Worm (Caenorhabditis elegans) whole organism, L1 larva: Measurements from ENCODE around the gene F48E8.4.

ENCODE experiments used
- C04F5.9 ChIP-seq: sonication (generic microtip); optimal IDR thresholded peaks from 2 replicates; lab custom pipeline; 2016; ENCODE audit warnings: missing genetic modification characterization, missing compliant biosample characterization
- Y116A8C.19 ChIP-seq: sonication (generic microtip); optimal IDR thresholded peaks from 2 replicates; lab custom pipeline; 2016; ENCODE audit warnings: missing compliant biosample characterization, missing genetic modification characterization, borderline replicate concordance
- alr-1 ChIP-seq: fragments of 200-800 bp; sonication (Bioruptor generic); optimal IDR thresholded peaks from 2 replicates; lab custom pipeline; 2018; ENCODE audit warnings: borderline replicate concordance, mild to moderate bottlenecking, missing genetic modification characterization, missing compliant biosample characterization
- aly-2 ChIP-seq: fragments of 150-350 bp; optimal IDR thresholded peaks from 2 replicates; lab custom pipeline; 2014; ENCODE audit warnings: missing biosample characterization, missing genetic modification characterization
- blmp-1 ChIP-seq: fragments of 150-350 bp; optimal IDR thresholded peaks from 2 replicates; lab custom pipeline; 2014; ENCODE audit warnings: missing biosample characterization, missing genetic modification characterization
- ceh-8 ChIP-seq: fragments of 200-800 bp; sonication (Bioruptor generic); optimal IDR thresholded peaks from 2 replicates; lab custom pipeline; 2018; ENCODE audit warnings: mild to moderate bottlenecking, missing genetic modification characterization, moderate library complexity, missing compliant biosample characterization
- ceh-82 ChIP-seq, 3 experiments: fragments of 150-350 bp in 1 of 3; sonication (generic microtip) in 2 of 3; optimal IDR thresholded peaks; 2 replicates each; lab custom pipeline; 2014 to 2017; ENCODE audit warnings: missing biosample characterization in 3 of 3, missing genetic modification characterization in 3 of 3
- ceh-88 ChIP-seq: fragments of 200-800 bp; sonication (Bioruptor generic); IDR thresholded peaks from 2 replicates; pipeline ENCODE4 v1.3.6; 2022; ENCODE audit warnings: missing genetic modification characterization, missing compliant biosample characterization
- ceh-90 ChIP-seq: sonication (generic microtip); optimal IDR thresholded peaks from 2 replicates; lab custom pipeline; 2016; ENCODE audit warnings: missing genetic modification characterization, missing compliant biosample characterization
- dpl-1 ChIP-seq, 3 experiments: fragments of 150-350 bp in 2 of 3; sonication (generic microtip) in 1 of 3; optimal IDR thresholded peaks; 2 replicates each; lab custom pipeline; 2014 to 2017; ENCODE audit warnings: missing biosample characterization in 3 of 3, missing genetic modification characterization in 3 of 3, missing genetic modification reagents in 3 of 3
- efl-3 ChIP-seq: fragments of 200-800 bp; sonication (Bioruptor generic); optimal IDR thresholded peaks from 2 replicates; lab custom pipeline; 2018; ENCODE audit warnings: mild to moderate bottlenecking, missing genetic modification characterization, missing compliant biosample characterization
- ets-5 ChIP-seq: fragments of 200-800 bp; sonication (Bioruptor generic); IDR thresholded peaks from 2 replicates; pipeline ENCODE4 v1.3.6; 2022; ENCODE audit warnings: missing genetic modification characterization, missing compliant biosample characterization
- grh-1 ChIP-seq: fragments of 200-800 bp; sonication (Bioruptor generic); IDR thresholded peaks from 2 replicates; pipeline ENCODE4 v1.3.6; 2022; ENCODE audit warnings: missing genetic modification reagents, missing genetic modification characterization, missing compliant biosample characterization
- hpl-2 ChIP-seq: fragments of 150-350 bp; optimal IDR thresholded peaks from 2 replicates; lab custom pipeline; 2014; ENCODE audit warnings: missing biosample characterization, missing genetic modification reagents, missing genetic modification characterization
- irx-1 ChIP-seq: sonication (generic microtip); optimal IDR thresholded peaks from 2 replicates; lab custom pipeline; 2016; ENCODE audit warnings: missing genetic modification characterization, missing compliant biosample characterization
- isw-1 ChIP-seq: fragments of 200-800 bp; sonication (Bioruptor generic); IDR thresholded peaks from 2 replicates; pipeline ENCODE4 v1.3.6; 2022; ENCODE audit warnings: missing genetic modification characterization, missing compliant biosample characterization
- lin-14 ChIP-seq: fragments of 200-800 bp; sonication (Bioruptor generic); optimal IDR thresholded peaks from 2 replicates; lab custom pipeline; 2018; ENCODE audit warnings: mild to moderate bottlenecking, missing genetic modification characterization, moderate library complexity, missing compliant biosample characterization
- lin-15B ChIP-seq: fragments of 150-350 bp; sonication (generic microtip); optimal IDR thresholded peaks from 3 replicates; lab custom pipeline; 2014; ENCODE audit warnings: missing biosample characterization, missing genetic modification characterization
- lin-35 ChIP-seq, 2 experiments: fragments of 150-350 bp; optimal IDR thresholded peaks; 2 replicates each; lab custom pipeline; 2014; ENCODE audit warnings: missing biosample characterization in 2 of 2, missing genetic modification characterization in 2 of 2, missing genetic modification reagents in 2 of 2
- lir-3 ChIP-seq: sonication (generic microtip); optimal IDR thresholded peaks from 2 replicates; lab custom pipeline; 2016; ENCODE audit warnings: mild to moderate bottlenecking, missing genetic modification characterization, moderate library complexity, missing compliant biosample characterization; ENCODE audit not compliant: poor library complexity
- lsy-2 ChIP-seq, 2 experiments: fragments of 150-350 bp; optimal IDR thresholded peaks; 2 replicates each; lab custom pipeline; 2014; ENCODE audit warnings: missing biosample characterization in 2 of 2, missing genetic modification characterization in 2 of 2
- mab-9 ChIP-seq: fragments of 200-800 bp; sonication (Bioruptor generic); IDR thresholded peaks from 2 replicates; pipeline ENCODE4 v1.3.6; 2022; ENCODE audit warnings: missing genetic modification reagents, missing genetic modification characterization, missing compliant biosample characterization
- mep-1 ChIP-seq: fragments of 150-350 bp; optimal IDR thresholded peaks from 2 replicates; lab custom pipeline; 2014; ENCODE audit warnings: missing biosample characterization, missing genetic modification characterization
- nhr-12 ChIP-seq: sonication (generic microtip); optimal IDR thresholded peaks from 2 replicates; lab custom pipeline; 2017; ENCODE audit warnings: missing biosample characterization, missing genetic modification characterization
- nhr-19 ChIP-seq: fragments of 200-800 bp; sonication (Bioruptor generic); conservative IDR thresholded peaks from 2 replicates; pipeline ENCODE4 v1.3.6; 2022; ENCODE audit warnings: missing genetic modification characterization, missing compliant biosample characterization
- nhr-20 ChIP-seq: sonication (generic microtip); optimal IDR thresholded peaks from 2 replicates; lab custom pipeline; 2016; ENCODE audit warnings: mild to moderate bottlenecking, missing genetic modification characterization, missing compliant biosample characterization
- nhr-237 ChIP-seq: fragments of 150-350 bp; optimal IDR thresholded peaks from 2 replicates; lab custom pipeline; 2014; ENCODE audit warnings: missing biosample characterization, missing genetic modification characterization
- nhr-47 ChIP-seq: sonication (generic microtip); optimal IDR thresholded peaks from 2 replicates; lab custom pipeline; 2016; ENCODE audit warnings: mild to moderate bottlenecking, missing genetic modification characterization, moderate library complexity, missing compliant biosample characterization
- nhr-71 ChIP-seq: sonication (generic microtip); optimal IDR thresholded peaks from 2 replicates; lab custom pipeline; 2016; ENCODE audit warnings: mild to moderate bottlenecking, missing genetic modification characterization, moderate library complexity, missing compliant biosample characterization
- nhr-76 ChIP-seq: sonication (generic microtip); optimal IDR thresholded peaks from 2 replicates; lab custom pipeline; 2017; ENCODE audit warnings: missing biosample characterization, missing genetic modification characterization
- nhr-77 ChIP-seq: fragments of 150-350 bp; optimal IDR thresholded peaks from 2 replicates; lab custom pipeline; 2014; ENCODE audit warnings: missing biosample characterization, missing genetic modification characterization
- nhr-84 ChIP-seq: sonication (generic microtip); optimal IDR thresholded peaks from 2 replicates; lab custom pipeline; 2017; ENCODE audit warnings: missing biosample characterization, missing genetic modification characterization
- nhr-85 ChIP-seq: sonication (generic microtip); peaks from one replicate; lab custom pipeline; 2016; ENCODE audit warnings: missing genetic modification characterization, inconsistent platforms, missing compliant biosample characterization
- pax-3 ChIP-seq: fragments of 200-800 bp; sonication (Bioruptor generic); optimal IDR thresholded peaks from 2 replicates; lab custom pipeline; 2018; ENCODE audit warnings: mild to moderate bottlenecking, missing genetic modification characterization, moderate library complexity, missing compliant biosample characterization
- pqm-1 ChIP-seq: sonication (generic microtip); optimal IDR thresholded peaks from 3 replicates; lab custom pipeline; 2017; ENCODE audit warnings: missing biosample characterization, missing genetic modification characterization
- rnt-1 ChIP-seq: sonication (generic microtip); optimal IDR thresholded peaks from 2 replicates; lab custom pipeline; 2016; ENCODE audit warnings: mild to moderate bottlenecking, missing genetic modification characterization, moderate library complexity, missing compliant biosample characterization
- snu-23 ChIP-seq: sonication (generic microtip); optimal IDR thresholded peaks from 2 replicates; lab custom pipeline; 2016; ENCODE audit warnings: missing genetic modification characterization, missing compliant biosample characterization
- sox-4 ChIP-seq: sonication (generic microtip); optimal IDR thresholded peaks from 2 replicates; lab custom pipeline; 2016; ENCODE audit warnings: missing genetic modification characterization, missing compliant biosample characterization
- swsn-7 ChIP-seq: sonication (generic microtip); optimal IDR thresholded peaks from 2 replicates; lab custom pipeline; 2016; ENCODE audit warnings: missing genetic modification characterization, missing compliant biosample characterization
- tbx-2 ChIP-seq: sonication (generic microtip); optimal IDR thresholded peaks from 2 replicates; lab custom pipeline; 2016; ENCODE audit warnings: missing genetic modification characterization, missing compliant biosample characterization
- unc-130 ChIP-seq: fragments of 150-350 bp; optimal IDR thresholded peaks from 2 replicates; lab custom pipeline; 2017; ENCODE audit warnings: missing biosample characterization, missing genetic modification characterization, inconsistent platforms
- unc-30 ChIP-seq: sonication (generic microtip); optimal IDR thresholded peaks from 2 replicates; lab custom pipeline; 2017; ENCODE audit warnings: missing biosample characterization, missing genetic modification characterization
- unc-62 ChIP-seq: fragments of 150-350 bp; optimal IDR thresholded peaks from 2 replicates; lab custom pipeline; 2014; ENCODE audit warnings: missing biosample characterization, missing genetic modification reagents, missing genetic modification characterization
- unc-86 ChIP-seq: sonication (generic microtip); optimal IDR thresholded peaks from 2 replicates; lab custom pipeline; 2016; ENCODE audit warnings: missing genetic modification characterization, missing compliant biosample characterization
- unc-98 ChIP-seq: fragments of 200-800 bp; sonication (Bioruptor generic); IDR thresholded peaks from 2 replicates; pipeline ENCODE4 v1.3.6; 2022; ENCODE audit warnings: missing genetic modification characterization, missing compliant biosample characterization
- vab-15 ChIP-seq: sonication (generic microtip); optimal IDR thresholded peaks from 2 replicates; lab custom pipeline; 2017; ENCODE audit warnings: missing genotype, mild to moderate bottlenecking, missing genetic modification characterization, missing compliant biosample characterization
- zag-1 ChIP-seq: fragments of 150-350 bp; optimal IDR thresholded peaks from 2 replicates; lab custom pipeline; 2014; ENCODE audit warnings: missing biosample characterization, missing genetic modification characterization
- ztf-11 ChIP-seq, 2 experiments: sonication (generic microtip); optimal IDR thresholded peaks; 2 replicates each; lab custom pipeline; 2016 to 2017; ENCODE audit warnings: missing genetic modification characterization in 2 of 2, missing biosample characterization in 1 of 2, missing compliant biosample characterization in 1 of 2
- ztf-4 ChIP-seq: fragments of 150-350 bp; optimal IDR thresholded peaks from 2 replicates; lab custom pipeline; 2014; ENCODE audit warnings: missing biosample characterization, missing genetic modification characterization

F48E8.4 gene

DNA sequence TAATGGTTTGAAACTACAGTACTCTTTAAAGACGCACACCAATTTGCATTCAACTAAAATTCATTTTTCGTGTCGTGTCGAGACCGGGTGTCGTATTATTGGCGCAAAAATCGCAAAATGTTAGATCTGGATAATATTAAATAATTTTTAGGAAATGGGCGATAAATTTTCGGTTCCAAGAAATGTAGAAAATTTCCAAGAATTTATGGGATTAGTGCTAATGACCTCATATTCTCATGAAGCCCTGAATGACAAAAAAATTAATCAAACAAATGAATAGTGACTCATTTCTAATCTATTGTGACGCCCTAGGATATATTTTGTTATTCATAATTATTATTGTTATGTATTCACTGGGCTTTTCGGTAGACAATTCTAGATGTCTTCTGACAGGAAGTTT is 47.3 kb downstream of the F48E8.4 start (continued):
- TF ChIP-seq hpl-2 (GFP tag; lab: Kevin White, UChicago) (no peak), blmp-1 (tag; lab: Kevin White, UChicago) (no peak), pqm-1 (tag; lab: Kevin White, UChicago) (no peak), tbx-2 (tag; lab: Kevin White, UChicago) (no peak), lin-35 (GFP tag; optimal IDR thresholded peaks at IDR 0.05; lab: Kevin White, UChicago) (no peak), ets-5 (GFP tag; lab: Robert Waterston, UW) (no peak), mab-9 (no peak), ceh-90 (tag; lab: Kevin White, UChicago) (no peak), unc-130 (tag; lab: Kevin White, UChicago) (no peak), rnt-1 (tag; lab: Kevin White, UChicago) (no peak), nhr-12 (tag; lab: Kevin White, UChicago) (no peak), lin-14 (GFP tag; lab: Kevin White, UChicago) (peak; percentile 17), nhr-47 (tag; lab: Kevin White, UChicago) (peak; percentile 84), unc-86 (peak; percentile 8), nhr-76 (tag; lab: Kevin White, UChicago) (no peak), grh-1 (GFP tag; lab: Robert Waterston, UW) (no peak), C04F5.9 (tag; lab: Kevin White, UChicago) (no peak), lir-3 (tag; lab: Kevin White, UChicago) (no peak), aly-2 (tag; lab: Kevin White, UChicago) (no peak), Y116A8C.19 (tag; lab: Kevin White, UChicago) (no peak), nhr-77 (no peak), pax-3 (tag; lab: Kevin White, UChicago) (peak; percentile 83), zag-1 (no peak), nhr-20 (tag; lab: Kevin White, UChicago) (peak; percentile 19), nhr-85 (no peak), unc-98 (GFP tag; lab: Robert Waterston, UW) (no peak), swsn-7 (tag; lab: Kevin White, UChicago) (peak; percentile 19), ztf-11 (tag; optimal IDR thresholded peaks at IDR 0.05; lab: Kevin White, UChicago) (no peak), nhr-71 (tag; lab: Kevin White, UChicago) (peak; percentile 77), irx-1 (tag; lab: Kevin White, UChicago) (no peak), sox-4 (tag; lab: Kevin White, UChicago) (peak; percentile 80)
- TF ChIP-seq, all 84 proteins: peak for 16

DNA sequence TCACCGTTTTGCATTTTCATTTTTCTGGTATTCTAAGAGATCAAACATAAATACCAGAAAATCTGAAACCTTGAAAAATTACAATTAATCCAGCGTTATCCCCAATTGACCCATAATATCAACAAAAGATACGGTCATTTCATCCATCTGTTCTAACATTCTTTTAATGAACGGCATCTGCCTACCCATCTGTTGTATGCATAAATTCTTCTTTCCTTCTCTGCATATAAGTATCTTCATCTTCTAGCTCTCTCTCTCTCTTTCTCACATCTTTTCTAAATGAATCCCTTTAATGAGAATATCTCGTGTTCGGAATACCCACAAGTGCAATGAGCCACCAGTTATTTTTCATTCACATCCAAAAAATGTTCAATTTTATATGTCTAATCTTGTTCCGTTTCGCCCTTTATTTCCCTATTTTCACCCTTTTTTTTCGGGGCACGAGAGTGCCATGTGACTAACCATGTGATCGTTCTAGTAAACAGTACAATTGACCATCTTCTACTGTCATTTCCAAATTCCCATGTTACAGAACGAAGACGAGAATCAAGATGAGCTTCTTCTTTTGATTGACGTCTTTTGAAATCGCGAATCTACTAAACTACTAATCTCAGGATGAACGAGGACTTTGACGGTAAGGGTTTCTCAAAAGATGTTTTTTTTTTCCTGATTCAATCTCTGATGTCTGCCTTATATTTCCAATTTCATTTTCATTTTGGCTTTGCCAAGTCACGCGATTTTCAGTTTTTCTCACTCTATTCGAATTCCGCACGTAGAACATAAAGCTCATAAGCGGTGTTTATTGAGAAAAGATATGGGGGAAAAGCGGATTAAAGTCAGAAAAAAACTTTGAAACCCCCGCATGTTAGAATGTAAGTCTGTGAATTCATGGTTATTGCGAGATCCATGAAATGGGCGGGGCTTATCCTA is 48.2 kb downstream of the F48E8.4 start, which contains the start of gene R02F2.1:
Gene R02F2.1 (plus strand): TSS at position 528 of the 930 bp plus-strand sequence.
- no peak for TF ChIP-seq hpl-2 (GFP tag; lab: Kevin White, UChicago)
- TF ChIP-seq unc-62 (GFP tag; lab: Kevin White, UChicago): no peak
- no peak for TF ChIP-seq lin-15B (tag; lab: Kevin White, UChicago)
- TF ChIP-seq C04F5.9 (tag; lab: Kevin White, UChicago): no peak
- TF ChIP-seq mep-1 (tag; lab: Kevin White, UChicago): peak; percentile 49
- peak; percentile 78 for TF ChIP-seq snu-23 (GFP tag; lab: Kevin White, UChicago)
- no peak for TF ChIP-seq isw-1
- TF ChIP-seq tbx-2 (tag; lab: Kevin White, UChicago): peak; percentile 38
- TF ChIP-seq vab-15 (tag; lab: Kevin White, UChicago): no peak
- TF ChIP-seq ceh-82 (tag; optimal IDR thresholded peaks at IDR 0.05; lab: Kevin White, UChicago): no peak
- TF ChIP-seq pqm-1 (tag; lab: Kevin White, UChicago): no peak
- no peak for TF ChIP-seq ceh-88
- TF ChIP-seq efl-3 (GFP tag; lab: Kevin White, UChicago): no peak
- TF ChIP-seq dpl-1 (GFP tag; optimal IDR thresholded peaks at IDR 0.05; lab: Kevin White, UChicago): peak; percentile 14 to 54 (median 50)
- TF ChIP-seq ceh-8 (GFP tag; lab: Kevin White, UChicago): no peak
- TF ChIP-seq Y116A8C.19 (tag; lab: Kevin White, UChicago): no peak
- no peak for TF ChIP-seq alr-1
- no peak for TF ChIP-seq nhr-237
- TF ChIP-seq lsy-2 (tag; optimal IDR thresholded peaks at IDR 0.05; lab: Kevin White, UChicago): peak; percentile 7 to 45
- TF ChIP-seq mab-9: no peak
- TF ChIP-seq unc-30 (tag; lab: Kevin White, UChicago): no peak
- no peak for TF ChIP-seq nhr-84 (tag; lab: Kevin White, UChicago)
- peak; percentile 52 for TF ChIP-seq nhr-19 (GFP tag; lab: Robert Waterston, UW)
- TF ChIP-seq unc-86: no peak
- no peak for TF ChIP-seq nhr-12 (tag; lab: Kevin White, UChicago)
- no peak for TF ChIP-seq ztf-4
- peak; percentile 21 to 87 for TF ChIP-seq lin-35 (GFP tag; optimal IDR thresholded peaks at IDR 0.05; lab: Kevin White, UChicago)
